Fruit fly (Drosophila melanogaster) whole organism, embryonic: ENCODE measurements around the gene sa.

Experiments used
- ATbp ChIP-seq: fragments of 200-800 bp; sonication (Bioruptor generic); optimal IDR thresholded peaks from 2 replicates; lab custom pipeline; 2017; ENCODE audit warnings: missing biosample characterization, mild to moderate bottlenecking, missing genetic modification characterization, missing genetic modification reagents
- CG10274 ChIP-seq: fragments of 200-800 bp; sonication (Bioruptor generic); optimal IDR thresholded peaks from 3 replicates; lab custom pipeline; 2017; ENCODE audit warnings: missing biosample characterization, mild to moderate bottlenecking, missing genetic modification characterization
- CG10321 ChIP-seq: fragments of 200-800 bp; sonication (Bioruptor generic); IDR thresholded peaks from 2 replicates; pipeline ENCODE4 v1.3.6; 2022; ENCODE audit warnings: missing biosample characterization, missing genetic modification characterization
- CG10543 ChIP-seq: fragments of 200-800 bp; sonication (Bioruptor generic); optimal IDR thresholded peaks from 3 replicates; lab custom pipeline; 2017; ENCODE audit warnings: missing biosample characterization, mild to moderate bottlenecking, missing genetic modification characterization, moderate library complexity
- CG10654 ChIP-seq: fragments of 200-800 bp; sonication (Bioruptor generic); optimal IDR thresholded peaks from 2 replicates; lab custom pipeline; 2016; ENCODE audit warnings: missing biosample characterization, missing genetic modification characterization
- CG12769 ChIP-seq: fragments of 200-800 bp; sonication (Bioruptor generic); optimal IDR thresholded peaks from 2 replicates; lab custom pipeline; 2019; ENCODE audit warnings: missing biosample characterization, mild to moderate bottlenecking, missing genetic modification characterization, moderate library complexity
- CG13287 ChIP-seq: fragments of 200-800 bp; sonication (Bioruptor generic); IDR thresholded peaks from 2 replicates; pipeline ENCODE4 v1.3.6; 2022; ENCODE audit warnings: missing biosample characterization, missing genetic modification characterization; ENCODE audit not compliant: partially characterized antibody
- CG14014 ChIP-seq: fragments of 200-800 bp; sonication (Bioruptor generic); IDR thresholded peaks from 2 replicates; pipeline ENCODE4 v1.3.6; 2022; ENCODE audit warnings: missing biosample characterization, missing genetic modification characterization
- CG18599 ChIP-seq: fragments of 200-800 bp; sonication (Bioruptor generic); optimal IDR thresholded peaks from 3 replicates; lab custom pipeline; 2017; ENCODE audit warnings: missing biosample characterization, missing genetic modification characterization, mild to moderate bottlenecking, moderate library complexity, missing genetic modification reagents
- CG31388 ChIP-seq: fragments of 200-800 bp; sonication (Bioruptor generic); optimal IDR thresholded peaks from 2 replicates; lab custom pipeline; 2016; ENCODE audit warnings: missing biosample characterization, missing genetic modification characterization
- CG33557 ChIP-seq: fragments of 200-800 bp; sonication (Bioruptor generic); optimal IDR thresholded peaks from 2 replicates; lab custom pipeline; 2019; ENCODE audit warnings: missing biosample characterization, mild to moderate bottlenecking, missing genetic modification characterization, moderate library complexity
- CG7987 ChIP-seq: fragments of 200-800 bp; sonication (Bioruptor generic); optimal IDR thresholded peaks from 2 replicates; lab custom pipeline; 2018; ENCODE audit warnings: missing biosample characterization, mild to moderate bottlenecking, missing genetic modification characterization, moderate library complexity
- CG8290 ChIP-seq, 3 experiments: fragments of 200-800 bp; sonication (Bioruptor generic); optimal IDR thresholded peaks; 2 replicates each; lab custom pipeline; 2016 to 2019; ENCODE audit warnings: missing biosample characterization in 3 of 3, missing genetic modification characterization in 3 of 3, mild to moderate bottlenecking in 2 of 3, moderate library complexity in 1 of 3
- CG8944 ChIP-seq: fragments of 200-800 bp; sonication (Bioruptor generic); optimal IDR thresholded peaks from 3 replicates; lab custom pipeline; 2016; ENCODE audit warnings: missing biosample characterization, missing genetic modification characterization
- CkIIα-i1 ChIP-seq: fragments of 200-800 bp; sonication (Bioruptor generic); IDR thresholded peaks from 2 replicates; pipeline ENCODE4 v1.3.6; 2022; ENCODE audit warnings: missing biosample characterization, missing genetic modification characterization
- Ets97D ChIP-seq: fragments of 200-800 bp; sonication (Bioruptor generic); optimal IDR thresholded peaks from 3 replicates; lab custom pipeline; 2016; ENCODE audit warnings: missing biosample characterization, missing genetic modification characterization
- H2.0 ChIP-seq: fragments of 200-800 bp; sonication (Bioruptor generic); IDR thresholded peaks from 2 replicates; pipeline ENCODE4 v1.3.6; 2022; ENCODE audit warnings: missing biosample characterization, missing genetic modification characterization
- Hey ChIP-seq: fragments of 200-800 bp; sonication (Bioruptor generic); optimal IDR thresholded peaks from 3 replicates; lab custom pipeline; 2018; ENCODE audit warnings: missing biosample characterization, mild to moderate bottlenecking, missing genetic modification characterization
- Hsf ChIP-seq: fragments of 200-800 bp; sonication (Bioruptor generic); optimal IDR thresholded peaks from 3 replicates; lab custom pipeline; 2016; ENCODE audit warnings: missing biosample characterization, missing genetic modification characterization
- Opbp ChIP-seq: fragments of 200-800 bp; sonication (Bioruptor generic); IDR thresholded peaks from 3 replicates; pipeline ENCODE4 v1.3.6; 2022; ENCODE audit warnings: missing biosample characterization, missing genetic modification characterization; ENCODE audit not compliant: partially characterized antibody
- Spps ChIP-seq: fragments of 200-800 bp; sonication (Bioruptor generic); optimal IDR thresholded peaks from 2 replicates; lab custom pipeline; 2018; ENCODE audit warnings: missing biosample characterization, mild to moderate bottlenecking, missing genetic modification characterization
- Ssrp ChIP-seq: fragments of 200-800 bp; sonication (Bioruptor generic); optimal IDR thresholded peaks from 2 replicates; lab custom pipeline; 2018; ENCODE audit warnings: missing biosample characterization, mild to moderate bottlenecking, missing genetic modification characterization, moderate library complexity
- TFAM ChIP-seq: fragments of 200-800 bp; sonication (Bioruptor generic); optimal IDR thresholded peaks from 2 replicates; lab custom pipeline; 2017; ENCODE audit warnings: missing biosample characterization, missing genetic modification characterization, inconsistent platforms
- amos ChIP-seq: fragments of 200-800 bp; sonication (Bioruptor generic); IDR thresholded peaks from 2 replicates; pipeline ENCODE4 v1.3.6; 2022; ENCODE audit warnings: missing biosample characterization, missing genetic modification characterization; ENCODE audit not compliant: partially characterized antibody
- ato ChIP-seq: fragments of 200-800 bp; sonication (Bioruptor generic); IDR thresholded peaks from 2 replicates; pipeline ENCODE4 v1.3.6; 2022; ENCODE audit warnings: missing biosample characterization, missing genetic modification characterization; ENCODE audit not compliant: partially characterized antibody
- az2 ChIP-seq: fragments of 200-800 bp; sonication (Bioruptor generic); optimal IDR thresholded peaks from 3 replicates; lab custom pipeline; 2016; ENCODE audit warnings: missing biosample characterization, missing genetic modification characterization
- corto ChIP-seq: fragments of 200-800 bp; sonication (Bioruptor generic); optimal IDR thresholded peaks from 2 replicates; lab custom pipeline; 2016; ENCODE audit warnings: missing biosample characterization, mild to moderate bottlenecking, missing genetic modification characterization, moderate library complexity
- dmrt11E ChIP-seq: fragments of 200-800 bp; sonication (Bioruptor generic); optimal IDR thresholded peaks from 3 replicates; lab custom pipeline; 2018; ENCODE audit warnings: missing biosample characterization, mild to moderate bottlenecking, missing genetic modification characterization, moderate library complexity
- ewg ChIP-seq: fragments of 200-800 bp; sonication (Bioruptor generic); optimal IDR thresholded peaks from 3 replicates; lab custom pipeline; 2017; ENCODE audit warnings: mild to moderate bottlenecking, missing biosample characterization, missing genetic modification reagents, missing genetic modification characterization
- exex ChIP-seq: fragments of 200-800 bp; sonication (Bioruptor generic); optimal IDR thresholded peaks from 4 replicates; lab custom pipeline; 2018; ENCODE audit warnings: missing biosample characterization, mild to moderate bottlenecking, missing genetic modification characterization, moderate library complexity
- gce ChIP-seq: fragments of 200-800 bp; sonication (Bioruptor generic); IDR thresholded peaks from 3 replicates; pipeline ENCODE4 v1.3.6; 2022; ENCODE audit warnings: missing biosample characterization, missing genetic modification characterization
- gsb ChIP-seq: fragments of 200-800 bp; sonication (Bioruptor generic); IDR thresholded peaks from 2 replicates; pipeline ENCODE4 v1.3.6; 2022; ENCODE audit warnings: missing biosample characterization, missing genetic modification characterization
- inv ChIP-seq: fragments of 200-800 bp; sonication (Bioruptor generic); IDR thresholded peaks from 2 replicates; pipeline ENCODE4 v1.3.6; 2022; ENCODE audit warnings: missing biosample characterization, missing genetic modification characterization; ENCODE audit not compliant: partially characterized antibody
- kay ChIP-seq: fragments of 200-800 bp; sonication (Bioruptor generic); optimal IDR thresholded peaks from 2 replicates; lab custom pipeline; 2016; ENCODE audit warnings: missing biosample characterization, missing genetic modification characterization
- lbe ChIP-seq: fragments of 200-800 bp; sonication (Bioruptor generic); optimal IDR thresholded peaks from 2 replicates; lab custom pipeline; 2016; ENCODE audit warnings: missing biosample characterization, mild to moderate bottlenecking, missing genetic modification characterization
- lov ChIP-seq, 2 experiments: fragments of 200-800 bp in 1 of 2; fragments of >200 bp in 1 of 2; sonication (Bioruptor generic) in 1 of 2; IDR thresholded peaks in 1 of 2; optimal IDR thresholded peaks in 1 of 2; 2 replicates in 1 of 2; 3 replicates in 1 of 2; pipeline versions ENCODE4 v1.3.6 to Lab custom; 2017 to 2022; ENCODE audit warnings: missing biosample characterization in 1 of 2, missing genetic modification characterization in 1 of 2
- nau ChIP-seq: fragments of 200-800 bp; sonication (Bioruptor generic); optimal IDR thresholded peaks from 3 replicates; lab custom pipeline; 2017; ENCODE audit warnings: missing biosample characterization, mild to moderate bottlenecking, missing genetic modification characterization, missing genetic modification reagents
- sens ChIP-seq: fragments of 200-800 bp; sonication (Bioruptor generic); peaks from one replicate; lab custom pipeline; 2016; ENCODE audit warnings: missing biosample characterization, missing genetic modification characterization
- sima ChIP-seq: fragments of 200-800 bp; sonication (Bioruptor generic); optimal IDR thresholded peaks from 2 replicates; lab custom pipeline; 2016; ENCODE audit warnings: missing biosample characterization, missing genetic modification characterization
- sisA ChIP-seq: fragments of 200-800 bp; sonication (Bioruptor generic); IDR thresholded peaks from 2 replicates; pipeline ENCODE4 v1.3.6; 2022; ENCODE audit warnings: missing biosample characterization, missing genetic modification characterization
- slou ChIP-seq: fragments of 200-800 bp; sonication (Bioruptor generic); optimal IDR thresholded peaks from 3 replicates; lab custom pipeline; 2016; ENCODE audit warnings: missing biosample characterization, missing genetic modification characterization
- tgo ChIP-seq: fragments of 200-800 bp; sonication (Bioruptor generic); IDR thresholded peaks from 3 replicates; pipeline ENCODE4 v1.3.6; 2022; ENCODE audit warnings: missing biosample characterization, missing genetic modification characterization
- tin ChIP-seq: fragments of 200-800 bp; sonication (Bioruptor generic); optimal IDR thresholded peaks from 3 replicates; lab custom pipeline; 2016; ENCODE audit warnings: missing biosample characterization, missing genetic modification characterization
- twi ChIP-seq: fragments of 200-800 bp; optimal IDR thresholded peaks from 2 replicates; lab custom pipeline; 2019; ENCODE audit warnings: missing biosample characterization, mild to moderate bottlenecking, missing genetic modification characterization, moderate library complexity
- yki ChIP-seq: fragments of >200 bp; optimal IDR thresholded peaks from 3 replicates; lab custom pipeline; 2018
- z ChIP-seq: fragments of 200-800 bp; sonication (Bioruptor generic); IDR thresholded peaks from 3 replicates; pipeline ENCODE4 v1.3.6; 2022; ENCODE audit warnings: missing biosample characterization, missing genetic modification characterization
- zen2 ChIP-seq: fragments of 200-800 bp; sonication (Bioruptor generic); IDR thresholded peaks from 3 replicates; pipeline ENCODE4 v1.3.6; 2022; ENCODE audit warnings: missing biosample characterization, missing genetic modification characterization; ENCODE audit not compliant: partially characterized antibody

Gene sa

dm6 chr3L:21390431-21390830 is 16.1 kb downstream of the sa start (continued):
- TF ChIP-seq slou (GFP tag; lab: Kevin White, UChicago) (no peak), lbe (GFP tag; lab: Kevin White, UChicago) (no peak), exex (tag; lab: Kevin White, UChicago) (peak; percentile 13), CG18599 (GFP tag; lab: Kevin White, UChicago) (no peak), CG13287 (GFP tag; lab: Robert Waterston, UW) (peak; percentile 12; the same call in 1 of the 2 replicates), amos (GFP tag; lab: Robert Waterston, UW) (no peak; the same call in 1 of the 2 replicates), TFAM (GFP tag; lab: Kevin White, UChicago) (no peak), CkIIα-i1 (GFP tag; lab: Robert Waterston, UW) (no peak), sens (GFP tag; lab: Kevin White, UChicago) (peak; percentile 32), sima (GFP tag; lab: Kevin White, UChicago) (no peak), ato (no peak), az2 (GFP tag; lab: Kevin White, UChicago) (no peak), tgo (GFP tag; lab: Robert Waterston, UW) (no peak), CG12769 (tag; lab: Kevin White, UChicago) (peak; percentile 19), twi (tag; lab: Kevin White, UChicago) (no peak), CG14014 (GFP tag; lab: Robert Waterston, UW) (no peak), Spps (tag; lab: Kevin White, UChicago) (no peak), CG10274 (GFP tag; lab: Kevin White, UChicago) (no peak), CG10654 (GFP tag; lab: Kevin White, UChicago) (no peak), CG33557 (no peak), ewg (GFP tag; lab: Kevin White, UChicago) (no peak), nau (GFP tag; lab: Kevin White, UChicago) (no peak), inv (GFP tag; lab: Robert Waterston, UW) (no peak), CG10321 (GFP tag; lab: Robert Waterston, UW) (no peak), Hsf (no peak), Ets97D (no peak)

dm6 chr3L:21389758-21390157 is 16.8 kb downstream of the sa start:
- no peak for TF ChIP-seq kay
- no peak for TF ChIP-seq zen2 (GFP tag; lab: Robert Waterston, UW)
- TF ChIP-seq tin: no peak
- peak; percentile 30 for TF ChIP-seq corto
- TF ChIP-seq sens (GFP tag; lab: Kevin White, UChicago): peak; percentile 19
- TF ChIP-seq, all 482 proteins: peak for 2

dm6 chr3L:21388824-21389223 is 17.7 kb downstream of the sa start:
- TF ChIP-seq CG7987 (GFP tag; lab: Kevin White, UChicago): no peak
- TF ChIP-seq dmrt11E (tag; lab: Kevin White, UChicago): no peak

- TF ChIP-seq gsb (no peak), Ssrp (no peak), CG8290 (GFP tag; optimal IDR thresholded peaks at IDR 0.05; lab: Kevin White, UChicago) (no peak), CG8290 (tag; optimal IDR thresholded peaks at IDR 0.05; lab: Kevin White, UChicago) (peak in 1 of 2 experiments; percentile 41), CG31388 (GFP tag; lab: Kevin White, UChicago) (no peak), ATbp (no peak), CG10543 (peak; percentile 22), yki (lab: Kevin White, UChicago) (no peak), Opbp (GFP tag; lab: Robert Waterston, UW) (no peak), H2.0 (GFP tag; lab: Robert Waterston, UW) (no peak), CG12769 (tag; lab: Kevin White, UChicago) (peak; percentile 40), lov (optimal IDR thresholded peaks at IDR 0.05; lab: Kevin White, UChicago) (no peak), lov (GFP tag; IDR thresholded peaks at IDR 0.05; lab: Robert Waterston, UW) (no peak), gce (GFP tag; lab: Robert Waterston, UW) (no peak), Hey (tag; lab: Kevin White, UChicago) (peak; percentile 50), z (GFP tag; lab: Robert Waterston, UW) (no peak), sisA (no peak), CG8944 (no peak)
These were observed 19.6 kb downstream of the sa start for dm6 chr3L:21386917-21387316.
